Worm (Caenorhabditis elegans) whole organism, young adult: Measurements from ENCODE around the gene mans-4.

Experiments used
- ccch-3 ChIP-seq: fragments of 200-800 bp; sonication (Bioruptor generic); optimal IDR thresholded peaks from 2 replicates; lab custom pipeline; 2018; ENCODE audit warnings: mild to moderate bottlenecking, missing genetic modification characterization, missing compliant biosample characterization
- ceh-40 ChIP-seq: fragments of 200-800 bp; sonication (Bioruptor generic); IDR thresholded peaks from 2 replicates; pipeline ENCODE4 v1.3.6; 2022; ENCODE audit warnings: missing genetic modification characterization, missing compliant biosample characterization

mans-4 gene

DNA sequence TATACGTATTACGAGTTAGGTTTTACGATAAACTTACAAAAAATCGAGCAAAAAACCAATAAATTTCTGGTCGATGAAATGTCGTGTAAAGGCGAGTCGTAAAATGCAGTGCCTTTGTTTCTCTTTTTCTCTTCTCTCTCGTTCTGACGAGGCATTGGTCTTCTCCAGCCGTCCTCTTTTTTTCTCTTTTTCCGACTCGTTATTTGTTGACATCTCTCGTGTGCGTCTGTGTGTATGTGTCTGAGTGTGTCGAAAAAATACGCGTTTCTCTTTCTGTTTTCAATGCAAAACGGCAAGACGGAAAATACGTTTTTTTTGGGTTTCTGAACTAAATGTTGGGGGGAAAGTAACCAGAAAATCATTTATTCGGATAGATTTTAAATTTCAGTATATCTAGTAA, 45.8 kb downstream of the mans-4 start, which contains the start of gene C53D6.6:
C53D6.6 (minus strand) TSS at position 118 of the 400 bp plus-strand sequence.
- TF ChIP-seq ccch-3 (GFP tag; lab: Kevin White, UChicago) (no peak), ceh-40 (GFP tag; lab: Robert Waterston, UW) (no peak)
- TF ChIP-seq, all 124 proteins: peak for 0
